Fruit fly (Drosophila melanogaster) whole organism, embryonic: ENCODE results near the gene CG34327.

Experiments
- Ada2b ChIP-seq: fragments of 200-800 bp; sonication (Bioruptor generic); IDR thresholded peaks from 2 replicates; pipeline ENCODE4 v1.3.6; 2022; ENCODE audit warnings: missing biosample characterization, missing genetic modification characterization
- BEAF-32 ChIP-seq: fragments of 200-800 bp; sonication (Bioruptor generic); optimal IDR thresholded peaks from 3 replicates; lab custom pipeline; 2017; ENCODE audit warnings: missing biosample characterization, missing genetic modification characterization, mild to moderate bottlenecking, moderate library complexity, missing genetic modification reagents
- CG10565 ChIP-seq: fragments of 200-800 bp; sonication (Bioruptor generic); optimal IDR thresholded peaks from 3 replicates; lab custom pipeline; 2016; ENCODE audit warnings: missing biosample characterization, mild to moderate bottlenecking, missing genetic modification characterization
- CG11247 ChIP-seq: fragments of 200-800 bp; sonication (Bioruptor generic); IDR thresholded peaks from 2 replicates; pipeline ENCODE4 v1.3.6; 2022; ENCODE audit warnings: missing biosample characterization, missing genetic modification characterization
- CG11504 ChIP-seq: fragments of 200-800 bp; sonication (Bioruptor generic); optimal IDR thresholded peaks from 3 replicates; lab custom pipeline; 2019; ENCODE audit warnings: missing biosample characterization, mild to moderate bottlenecking, missing genetic modification characterization, moderate library complexity
- CG1233 ChIP-seq: fragments of 200-800 bp; sonication (Bioruptor generic); optimal IDR thresholded peaks from 4 replicates; lab custom pipeline; 2018; ENCODE audit warnings: missing biosample characterization, mild to moderate bottlenecking, missing genetic modification characterization
- CG13287 ChIP-seq: fragments of 200-800 bp; sonication (Bioruptor generic); IDR thresholded peaks from 2 replicates; pipeline ENCODE4 v1.3.6; 2022; ENCODE audit warnings: missing biosample characterization, missing genetic modification characterization; ENCODE audit not compliant: partially characterized antibody
- CG13424 ChIP-seq: fragments of 200-800 bp; sonication (Bioruptor generic); optimal IDR thresholded peaks from 2 replicates; lab custom pipeline; 2019; ENCODE audit warnings: missing biosample characterization, mild to moderate bottlenecking, missing genetic modification characterization, moderate library complexity
- CG13624 ChIP-seq: fragments of 200-800 bp; sonication (Bioruptor generic); optimal IDR thresholded peaks from 2 replicates; lab custom pipeline; 2016; ENCODE audit warnings: missing biosample characterization, missing genetic modification characterization
- CG13775 ChIP-seq: fragments of 200-800 bp; sonication (Bioruptor generic); optimal IDR thresholded peaks from 3 replicates; lab custom pipeline; 2017; ENCODE audit warnings: missing biosample characterization, mild to moderate bottlenecking, missing genetic modification characterization
- CG14710 ChIP-seq: fragments of 200-800 bp; sonication (Bioruptor generic); optimal IDR thresholded peaks from 3 replicates; lab custom pipeline; 2019; ENCODE audit warnings: missing biosample characterization, mild to moderate bottlenecking, missing genetic modification characterization, moderate library complexity
- CG15073 ChIP-seq: fragments of 200-800 bp; sonication (Bioruptor generic); optimal IDR thresholded peaks from 2 replicates; lab custom pipeline; 2016; ENCODE audit warnings: missing biosample characterization, missing genetic modification characterization
- CG15601 ChIP-seq: fragments of 200-800 bp; sonication (Bioruptor generic); optimal IDR thresholded peaks from 3 replicates; lab custom pipeline; 2019; ENCODE audit warnings: missing biosample characterization, mild to moderate bottlenecking, missing genetic modification characterization, moderate library complexity
- CG16863 ChIP-seq: fragments of 200-800 bp; sonication (Bioruptor generic); optimal IDR thresholded peaks from 3 replicates; lab custom pipeline; 2016; ENCODE audit warnings: missing biosample characterization, missing genetic modification characterization
- CG33213 ChIP-seq: fragments of 200-800 bp; sonication (Bioruptor generic); optimal IDR thresholded peaks from 3 replicates; lab custom pipeline; 2016; ENCODE audit warnings: missing biosample characterization, missing genetic modification characterization
- CG34224 ChIP-seq: fragments of 200-800 bp; sonication (Bioruptor generic); IDR thresholded peaks from 3 replicates; pipeline ENCODE4 v1.3.6; 2022; ENCODE audit warnings: missing biosample characterization, missing genetic modification characterization; ENCODE audit not compliant: partially characterized antibody
- CG4282 ChIP-seq: fragments of 200-800 bp; sonication (Bioruptor generic); optimal IDR thresholded peaks from 2 replicates; lab custom pipeline; 2016; ENCODE audit warnings: missing biosample characterization, missing genetic modification characterization
- CG7271 ChIP-seq: fragments of 200-800 bp; sonication (Bioruptor generic); optimal IDR thresholded peaks from 2 replicates; lab custom pipeline; 2018; ENCODE audit warnings: missing biosample characterization, mild to moderate bottlenecking, missing genetic modification characterization, moderate library complexity
- CG9876 ChIP-seq: fragments of 200-800 bp; sonication (Bioruptor generic); optimal IDR thresholded peaks from 2 replicates; lab custom pipeline; 2016; ENCODE audit warnings: missing biosample characterization, missing genetic modification characterization
- Dbx ChIP-seq: fragments of 200-800 bp; sonication (Bioruptor generic); IDR thresholded peaks from 3 replicates; pipeline ENCODE4 v1.3.6; 2022; ENCODE audit warnings: missing biosample characterization, missing genetic modification characterization
- Doc2 ChIP-seq: fragments of 200-800 bp; sonication (Bioruptor generic); IDR thresholded peaks from 2 replicates; pipeline ENCODE4 v1.3.6; 2022; ENCODE audit warnings: missing biosample characterization, missing genetic modification characterization
- Dref ChIP-seq: fragments of 200-800 bp; sonication (Bioruptor generic); IDR thresholded peaks from 2 replicates; pipeline ENCODE4 v1.3.6; 2022; ENCODE audit warnings: missing biosample characterization, missing genetic modification characterization
- E2f2 ChIP-seq: fragments of 200-800 bp; sonication (Bioruptor generic); IDR thresholded peaks from 2 replicates; pipeline ENCODE4 v1.3.6; 2022; ENCODE audit warnings: missing biosample characterization, missing genetic modification characterization
- ERR ChIP-seq: fragments of 200-800 bp; sonication (Bioruptor generic); optimal IDR thresholded peaks from 2 replicates; lab custom pipeline; 2016; ENCODE audit warnings: missing biosample characterization, missing genetic modification characterization
- Hand ChIP-seq: fragments of 200-800 bp; sonication (Bioruptor generic); optimal IDR thresholded peaks from 2 replicates; lab custom pipeline; 2017; ENCODE audit warnings: mild to moderate bottlenecking, missing biosample characterization, missing genetic modification reagents, missing genetic modification characterization
- Med ChIP-seq: fragments of 200-800 bp; sonication (Bioruptor generic); peaks from one replicate; lab custom pipeline; 2016; ENCODE audit warnings: missing biosample characterization, missing genetic modification characterization, mild to moderate bottlenecking, inconsistent platforms, moderate library complexity
- Nf-YB ChIP-seq: fragments of 200-800 bp; sonication (Bioruptor generic); optimal IDR thresholded peaks from 3 replicates; lab custom pipeline; 2019; ENCODE audit warnings: missing biosample characterization, mild to moderate bottlenecking, missing genetic modification characterization, moderate library complexity
- NfI ChIP-seq: fragments of 200-800 bp; sonication (Bioruptor generic); optimal IDR thresholded peaks from 3 replicates; lab custom pipeline; 2018; ENCODE audit warnings: missing biosample characterization, mild to moderate bottlenecking, missing genetic modification characterization, moderate library complexity
- Optix ChIP-seq: fragments of 200-800 bp; sonication (Bioruptor generic); IDR thresholded peaks from 3 replicates; pipeline ENCODE4 v1.3.6; 2022; ENCODE audit warnings: missing biosample characterization, missing genetic modification characterization
- Rx ChIP-seq: fragments of 200-800 bp; sonication (Bioruptor generic); IDR thresholded peaks from 2 replicates; pipeline ENCODE4 v1.3.6; 2022; ENCODE audit warnings: missing biosample characterization, missing genetic modification characterization
- Usf ChIP-seq: fragments of 200-800 bp; sonication (Bioruptor generic); optimal IDR thresholded peaks from 2 replicates; lab custom pipeline; 2017; ENCODE audit warnings: missing genotype, missing biosample characterization, missing genetic modification characterization
- YL-1 ChIP-seq: fragments of 200-800 bp; sonication (Bioruptor generic); optimal IDR thresholded peaks from 3 replicates; lab custom pipeline; 2017; ENCODE audit warnings: missing biosample characterization, mild to moderate bottlenecking, missing genetic modification characterization
- amos ChIP-seq: fragments of 200-800 bp; sonication (Bioruptor generic); IDR thresholded peaks from 2 replicates; pipeline ENCODE4 v1.3.6; 2022; ENCODE audit warnings: missing biosample characterization, missing genetic modification characterization; ENCODE audit not compliant: partially characterized antibody
- ase ChIP-seq: fragments of 200-800 bp; sonication (Bioruptor generic); IDR thresholded peaks from 3 replicates; pipeline ENCODE4 v1.3.6; 2022; ENCODE audit warnings: missing biosample characterization, missing genetic modification characterization
- bigmax ChIP-seq: fragments of 200-800 bp; sonication (Bioruptor generic); optimal IDR thresholded peaks from 2 replicates; lab custom pipeline; 2018; ENCODE audit warnings: missing biosample characterization, mild to moderate bottlenecking, missing genetic modification characterization
- crol ChIP-seq: fragments of 200-800 bp; sonication (Bioruptor generic); IDR thresholded peaks from 2 replicates; pipeline ENCODE4 v1.3.6; 2022; ENCODE audit warnings: missing biosample characterization, missing genetic modification characterization
- cwo ChIP-seq: fragments of 200-800 bp; sonication (Bioruptor generic); optimal IDR thresholded peaks from 3 replicates; lab custom pipeline; 2017; ENCODE audit warnings: missing biosample characterization, missing genetic modification characterization, mild to moderate bottlenecking, moderate library complexity, missing genetic modification reagents
- dm ChIP-seq: fragments of 200-800 bp; sonication (Bioruptor generic); optimal IDR thresholded peaks from 3 replicates; lab custom pipeline; 2016; ENCODE audit warnings: missing biosample characterization, missing genetic modification characterization
- fd64A ChIP-seq: fragments of 200-800 bp; sonication (Bioruptor generic); optimal IDR thresholded peaks from 3 replicates; lab custom pipeline; 2018; ENCODE audit warnings: missing biosample characterization, mild to moderate bottlenecking, missing genetic modification characterization
- nerfin-2 ChIP-seq: fragments of 200-800 bp; sonication (Bioruptor generic); IDR thresholded peaks from 2 replicates; pipeline ENCODE4 v1.3.6; 2022; ENCODE audit warnings: missing biosample characterization, missing genetic modification characterization; ENCODE audit not compliant: partially characterized antibody
- p53 ChIP-seq: fragments of 200-800 bp; sonication (Bioruptor generic); optimal IDR thresholded peaks from 2 replicates; lab custom pipeline; 2016; ENCODE audit warnings: missing biosample characterization, missing genetic modification characterization
- pb ChIP-seq: fragments of 200-800 bp; sonication (Bioruptor generic); optimal IDR thresholded peaks from 3 replicates; lab custom pipeline; 2016; ENCODE audit warnings: missing biosample characterization, missing genetic modification characterization
- peb ChIP-seq: fragments of 200-800 bp; sonication (Bioruptor generic); IDR thresholded peaks from 2 replicates; pipeline ENCODE4 v1.3.6; 2022; ENCODE audit warnings: missing biosample characterization, missing genetic modification characterization
- pzg ChIP-seq: fragments of 200-800 bp; sonication (Bioruptor generic); optimal IDR thresholded peaks from 3 replicates; lab custom pipeline; 2018; ENCODE audit warnings: missing biosample characterization, mild to moderate bottlenecking, missing genetic modification characterization, moderate library complexity
- ro ChIP-seq: fragments of 200-800 bp; sonication (Bioruptor generic); IDR thresholded peaks from 2 replicates; pipeline ENCODE4 v1.3.6; 2022; ENCODE audit warnings: missing biosample characterization, missing genetic modification characterization
- stwl ChIP-seq: fragments of 200-800 bp; sonication (Bioruptor generic); optimal IDR thresholded peaks from 3 replicates; lab custom pipeline; 2018; ENCODE audit warnings: missing biosample characterization, mild to moderate bottlenecking, missing genetic modification characterization, moderate library complexity
- trem ChIP-seq: fragments of 200-800 bp; optimal IDR thresholded peaks from 3 replicates; lab custom pipeline; 2019; ENCODE audit warnings: missing biosample characterization, mild to moderate bottlenecking, missing genetic modification characterization, moderate library complexity
- unpg ChIP-seq: fragments of 200-800 bp; sonication (Bioruptor generic); optimal IDR thresholded peaks from 3 replicates; lab custom pipeline; 2018; ENCODE audit warnings: missing biosample characterization, mild to moderate bottlenecking, missing genetic modification characterization, moderate library complexity
- vnd ChIP-seq: fragments of 200-800 bp; sonication (Bioruptor generic); IDR thresholded peaks from 3 replicates; pipeline ENCODE4 v1.3.6; 2022; ENCODE audit warnings: missing biosample characterization, missing genetic modification characterization; ENCODE audit not compliant: partially characterized antibody
- wdn ChIP-seq: fragments of 200-800 bp; sonication (Bioruptor generic); IDR thresholded peaks from 2 replicates; pipeline ENCODE4 v1.3.6; 2022; ENCODE audit warnings: missing biosample characterization, missing genetic modification characterization
- zen ChIP-seq: fragments of 200-800 bp; sonication (Bioruptor generic); optimal IDR thresholded peaks from 3 replicates; lab custom pipeline; 2018; ENCODE audit warnings: missing biosample characterization, mild to moderate bottlenecking, missing genetic modification characterization, moderate library complexity

The CG34327 gene

dm6 chrX:17249326-17249725 is 25.7 kb upstream of the CG34327 start, which contains the start of gene CG8675 (continued):
- TF ChIP-seq Med (GFP tag; lab: Kevin White, UChicago) (peak; percentile 70), CG4282 (GFP tag; lab: Kevin White, UChicago) (no peak), amos (GFP tag; lab: Robert Waterston, UW) (peak; percentile 21; the same call in 1 of the 2 replicates), CG11247 (GFP tag; lab: Robert Waterston, UW) (no peak), ase (no peak), CG15601 (no peak), CG15073 (no peak), CG13287 (GFP tag; lab: Robert Waterston, UW) (peak; percentile 24; the same call in 1 of the 2 replicates), zen (no peak), cwo (GFP tag; lab: Kevin White, UChicago) (no peak), Rx (GFP tag; lab: Robert Waterston, UW) (no peak), unpg (no peak), dm (peak; percentile 67), CG1233 (no peak), CG13624 (peak; percentile 29), BEAF-32 (GFP tag; lab: Kevin White, UChicago) (peak; percentile 33), Doc2 (no peak), CG11504 (no peak), CG9876 (GFP tag; lab: Kevin White, UChicago) (no peak), CG33213 (GFP tag; lab: Kevin White, UChicago) (peak; percentile 18), NfI (GFP tag; lab: Kevin White, UChicago) (no peak), fd64A (no peak), CG13424 (tag; lab: Kevin White, UChicago) (no peak), CG7271 (tag; lab: Kevin White, UChicago) (no peak), stwl (peak; percentile 81), CG16863 (GFP tag; lab: Kevin White, UChicago) (no peak), CG34224 (GFP tag; lab: Robert Waterston, UW) (no peak), ERR (no peak), E2f2 (GFP tag; lab: Robert Waterston, UW) (peak; percentile 31; the same call in 1 of the 2 replicates), ro (GFP tag; lab: Robert Waterston, UW) (no peak), Ada2b (no peak), Dbx (no peak), Nf-YB (GFP tag; lab: Kevin White, UChicago) (no peak), trem (tag; lab: Kevin White, UChicago) (peak; percentile 4), CG13775 (GFP tag; lab: Kevin White, UChicago) (no peak), wdn (no peak), CG10565 (no peak), CG14710 (tag; lab: Kevin White, UChicago) (peak; percentile 32), pb (GFP tag; lab: Kevin White, UChicago) (no peak), Hand (GFP tag; lab: Kevin White, UChicago) (no peak), pzg (GFP tag; lab: Kevin White, UChicago) (peak; percentile 61), Dref (GFP tag; lab: Robert Waterston, UW) (peak; percentile 43; the same call in 1 of the 2 replicates), bigmax (GFP tag; lab: Kevin White, UChicago) (no peak), crol (GFP tag; lab: Robert Waterston, UW) (no peak), nerfin-2 (GFP tag; lab: Robert Waterston, UW) (no peak), YL-1 (GFP tag; lab: Kevin White, UChicago) (peak; percentile 49), Usf (no peak), vnd (GFP tag; lab: Robert Waterston, UW) (no peak), p53 (GFP tag; lab: Kevin White, UChicago) (no peak), Optix (GFP tag; lab: Robert Waterston, UW) (no peak), peb (GFP tag; lab: Robert Waterston, UW) (no peak)
